Worm (Caenorhabditis elegans) whole organism, young adult: ENCODE results near the gene ndx-6.

Experiments used
- B0035.1 ChIP-seq: sonication (generic microtip); optimal IDR thresholded peaks from 2 replicates; lab custom pipeline; 2016; ENCODE audit warnings: missing genetic modification characterization, mild to moderate bottlenecking, missing compliant biosample characterization, missing genotype, missing genetic modification reagents
- B0261.1 ChIP-seq: sonication (generic microtip); optimal IDR thresholded peaks from 2 replicates; lab custom pipeline; 2016; ENCODE audit warnings: mild to moderate bottlenecking, missing genetic modification characterization, moderate library complexity, missing compliant biosample characterization
- D2030.7 ChIP-seq: fragments of 200-800 bp; sonication (Bioruptor generic); IDR thresholded peaks from 2 replicates; pipeline ENCODE4 v1.3.6; 2022; ENCODE audit warnings: missing genetic modification reagents, missing genetic modification characterization, missing compliant biosample characterization
- F37B4.10 ChIP-seq: fragments of 200-800 bp; sonication (Bioruptor generic); IDR thresholded peaks from 2 replicates; pipeline ENCODE4 v1.3.6; 2022; ENCODE audit warnings: missing genetic modification characterization, missing compliant biosample characterization
- F39B2.1 ChIP-seq: fragments of 200-800 bp; sonication (Bioruptor generic); IDR thresholded peaks from 2 replicates; pipeline ENCODE4 v1.3.6; 2022; ENCODE audit warnings: missing genetic modification reagents, missing genetic modification characterization, missing compliant biosample characterization
- F49E8.2 ChIP-seq: sonication (generic microtip); optimal IDR thresholded peaks from 3 replicates; lab custom pipeline; 2017; ENCODE audit warnings: missing genetic modification characterization, mild to moderate bottlenecking, missing compliant biosample characterization, antibody characterized with exemption, moderate library complexity; ENCODE audit not compliant: insufficient read depth
- F57C9.4 ChIP-seq: sonication (generic microtip); optimal IDR thresholded peaks from 2 replicates; lab custom pipeline; 2017; ENCODE audit warnings: mild to moderate bottlenecking, missing genetic modification characterization, missing compliant biosample characterization
- K11D2.4 ChIP-seq: fragments of 200-800 bp; sonication (Bioruptor generic); IDR thresholded peaks from 2 replicates; pipeline ENCODE4 v1.3.6; 2022; ENCODE audit warnings: missing genetic modification reagents, missing genetic modification characterization, missing compliant biosample characterization
- K12H6.12 ChIP-seq: fragments of 200-800 bp; sonication (Bioruptor generic); optimal IDR thresholded peaks from 2 replicates; lab custom pipeline; 2018; ENCODE audit warnings: mild to moderate bottlenecking, missing genetic modification characterization, missing compliant biosample characterization
- T26A5.8 ChIP-seq: sonication (generic microtip); optimal IDR thresholded peaks from 2 replicates; lab custom pipeline; 2016; ENCODE audit warnings: missing genetic modification characterization, missing compliant biosample characterization
- Y53F4B.3 ChIP-seq: fragments of 200-800 bp; sonication (Bioruptor generic); IDR thresholded peaks from 2 replicates; pipeline ENCODE4 v1.3.6; 2022; ENCODE audit warnings: missing genetic modification reagents, missing genetic modification characterization, missing compliant biosample characterization
- Y53G8AR.9 ChIP-seq: fragments of 200-800 bp; sonication (Bioruptor generic); conservative IDR thresholded peaks from 2 replicates; pipeline ENCODE4 v1.3.6; 2022; ENCODE audit warnings: missing genetic modification reagents, missing genetic modification characterization, missing compliant biosample characterization
- Y67H2A.10 ChIP-seq: fragments of 200-800 bp; sonication (Bioruptor generic); conservative IDR thresholded peaks from 2 replicates; pipeline ENCODE4 v1.3.6; 2022; ENCODE audit warnings: missing genetic modification reagents, missing genetic modification characterization, missing compliant biosample characterization
- ama-1 ChIP-seq, 3 experiments: fragments of 150-350 bp in 1 of 3; sonication (generic microtip) in 2 of 3; optimal IDR thresholded peaks; 2 replicates each; lab custom pipeline; 2014 to 2018; ENCODE audit warnings: missing biosample characterization in 2 of 3, missing genetic modification characterization in 2 of 3, missing genetic modification reagents in 2 of 3
- aptf-2 ChIP-seq: fragments of 200-800 bp; sonication (Bioruptor generic); conservative IDR thresholded peaks from 2 replicates; pipeline ENCODE4 v1.3.6; 2022; ENCODE audit warnings: missing genetic modification reagents, missing genetic modification characterization, missing compliant biosample characterization
- attf-6 ChIP-seq: fragments of 200-800 bp; sonication (Bioruptor generic); IDR thresholded peaks from 2 replicates; pipeline ENCODE4 v1.3.6; 2022; ENCODE audit warnings: missing genetic modification reagents, missing genetic modification characterization, missing compliant biosample characterization
- bed-1 ChIP-seq: fragments of 200-800 bp; sonication (Bioruptor generic); IDR thresholded peaks from 2 replicates; pipeline ENCODE4 v1.3.6; 2022; ENCODE audit warnings: missing genetic modification reagents, missing genetic modification characterization, missing compliant biosample characterization
- ceh-91 ChIP-seq: fragments of 200-800 bp; sonication (Bioruptor generic); IDR thresholded peaks from 2 replicates; pipeline ENCODE4 v1.3.6; 2022; ENCODE audit warnings: missing genetic modification reagents, missing genetic modification characterization, missing compliant biosample characterization
- chd-7 ChIP-seq: sonication (generic microtip); optimal IDR thresholded peaks from 2 replicates; lab custom pipeline; 2016; ENCODE audit warnings: mild to moderate bottlenecking, missing genetic modification characterization, moderate library complexity, missing compliant biosample characterization
- dpff-1 ChIP-seq: sonication (generic microtip); optimal IDR thresholded peaks from 2 replicates; lab custom pipeline; 2017; ENCODE audit warnings: mild to moderate bottlenecking, missing genetic modification characterization, missing compliant biosample characterization
- dpl-1 ChIP-seq: fragments of 150-350 bp; optimal IDR thresholded peaks from 2 replicates; lab custom pipeline; 2014; ENCODE audit warnings: missing biosample characterization, missing genetic modification reagents, missing genetic modification characterization
- efl-1 ChIP-seq: fragments of 150-350 bp; optimal IDR thresholded peaks from 2 replicates; lab custom pipeline; 2014; ENCODE audit warnings: missing biosample characterization, missing genetic modification reagents, missing genetic modification characterization
- ekl-4 ChIP-seq: fragments of 200-800 bp; sonication (Bioruptor generic); IDR thresholded peaks from 2 replicates; pipeline ENCODE4 v1.3.6; 2022; ENCODE audit warnings: missing genetic modification reagents, missing genetic modification characterization, missing compliant biosample characterization
- hlh-12 ChIP-seq: sonication (generic microtip); optimal IDR thresholded peaks from 2 replicates; lab custom pipeline; 2016; ENCODE audit warnings: missing genetic modification characterization, missing compliant biosample characterization
- hmg-20 ChIP-seq: fragments of 200-800 bp; sonication (Bioruptor generic); IDR thresholded peaks from 2 replicates; pipeline ENCODE4 v1.3.6; 2022; ENCODE audit warnings: missing genetic modification reagents, missing genetic modification characterization, missing compliant biosample characterization
- lin-26 ChIP-seq: fragments of 200-800 bp; sonication (Bioruptor generic); IDR thresholded peaks from 2 replicates; pipeline ENCODE4 v1.3.6; 2022; ENCODE audit warnings: missing genetic modification reagents, missing genetic modification characterization, missing compliant biosample characterization
- lin-40 ChIP-seq: sonication (generic microtip); optimal IDR thresholded peaks from 2 replicates; lab custom pipeline; 2016; ENCODE audit warnings: missing genetic modification characterization, mild to moderate bottlenecking, missing compliant biosample characterization, missing genotype, missing genetic modification reagents
- lin-54 ChIP-seq: fragments of 200-800 bp; sonication (Bioruptor generic); optimal IDR thresholded peaks from 2 replicates; lab custom pipeline; 2018; ENCODE audit warnings: mild to moderate bottlenecking, missing genetic modification characterization, missing compliant biosample characterization
- madf-6 ChIP-seq: fragments of 200-800 bp; sonication (Bioruptor generic); IDR thresholded peaks from 2 replicates; pipeline ENCODE4 v1.3.6; 2022; ENCODE audit warnings: missing genetic modification reagents, missing genetic modification characterization, missing compliant biosample characterization
- mcd-1 ChIP-seq: fragments of 200-800 bp; sonication (Bioruptor generic); IDR thresholded peaks from 2 replicates; pipeline ENCODE4 v1.3.6; 2022; ENCODE audit warnings: missing genetic modification reagents, missing genetic modification characterization, missing compliant biosample characterization
- mel-28 ChIP-seq: sonication (generic microtip); optimal IDR thresholded peaks from 2 replicates; lab custom pipeline; 2016; ENCODE audit warnings: borderline replicate concordance, mild to moderate bottlenecking, missing genetic modification characterization, missing compliant biosample characterization
- mes-4 ChIP-seq: sonication (generic microtip); optimal IDR thresholded peaks from 2 replicates; lab custom pipeline; 2016; ENCODE audit warnings: missing genotype, missing genetic modification characterization, missing compliant biosample characterization
- mxl-1 ChIP-seq: sonication (generic microtip); optimal IDR thresholded peaks from 2 replicates; lab custom pipeline; 2016; ENCODE audit warnings: missing genetic modification characterization, missing compliant biosample characterization
- nfya-2 ChIP-seq: fragments of 200-800 bp; sonication (Bioruptor generic); IDR thresholded peaks from 2 replicates; pipeline ENCODE4 v1.3.6; 2022; ENCODE audit warnings: missing genetic modification reagents, missing genetic modification characterization, missing compliant biosample characterization
- nfyb-1 ChIP-seq: fragments of 200-800 bp; sonication (Bioruptor generic); IDR thresholded peaks from 2 replicates; pipeline ENCODE4 v1.3.6; 2022; ENCODE audit warnings: missing genetic modification reagents, missing genetic modification characterization, missing compliant biosample characterization
- nhr-27 ChIP-seq: fragments of 200-800 bp; sonication (Bioruptor generic); optimal IDR thresholded peaks from 2 replicates; lab custom pipeline; 2018; ENCODE audit warnings: mild to moderate bottlenecking, missing genetic modification characterization, moderate library complexity, missing compliant biosample characterization
- pbrm-1 ChIP-seq: fragments of 200-800 bp; sonication (Bioruptor generic); IDR thresholded peaks from 2 replicates; pipeline ENCODE4 v1.3.6; 2022; ENCODE audit warnings: missing genetic modification reagents, missing genetic modification characterization, missing compliant biosample characterization
- rec-8 ChIP-seq, 2 experiments: sonication (generic microtip); optimal IDR thresholded peaks; 2 replicates each; lab custom pipeline; 2016; ENCODE audit warnings: mild to moderate bottlenecking in 2 of 2, missing genetic modification characterization in 2 of 2, missing genetic modification reagents in 2 of 2, missing genotype in 2 of 2, missing biosample characterization in 1 of 2, missing compliant biosample characterization in 1 of 2, moderate library complexity in 1 of 2
- rpc-1 ChIP-seq, 2 experiments: fragments of 150-350 bp in 1 of 2; sonication (generic microtip) in 1 of 2; optimal IDR thresholded peaks; 2 replicates each; lab custom pipeline; 2014 to 2018; ENCODE audit warnings: missing biosample characterization in 1 of 2, missing genetic modification characterization in 1 of 2, missing genetic modification reagents in 1 of 2, missing genotype in 1 of 2
- snpc-3.4 ChIP-seq: sonication (generic microtip); optimal IDR thresholded peaks from 2 replicates; lab custom pipeline; 2017; ENCODE audit warnings: missing genetic modification characterization, mild to moderate bottlenecking, missing compliant biosample characterization, antibody characterized with exemption, moderate library complexity, missing genotype, missing genetic modification reagents
- somi-1 ChIP-seq: fragments of 200-800 bp; sonication (Bioruptor generic); optimal IDR thresholded peaks from 2 replicates; lab custom pipeline; 2018; ENCODE audit warnings: mild to moderate bottlenecking, missing genetic modification characterization, missing compliant biosample characterization
- tbp1 ChIP-seq: fragments of 200-800 bp; sonication (Bioruptor generic); optimal IDR thresholded peaks from 2 replicates; lab custom pipeline; 2018; ENCODE audit warnings: mild to moderate bottlenecking, missing genetic modification characterization, missing compliant biosample characterization
- unc-62 ChIP-seq: fragments of 150-350 bp; optimal IDR thresholded peaks from 2 replicates; lab custom pipeline; 2014; ENCODE audit warnings: missing biosample characterization, missing genetic modification reagents, missing genetic modification characterization
- xnd-1 ChIP-seq: sonication (generic microtip); optimal IDR thresholded peaks from 2 replicates; lab custom pipeline; 2016; ENCODE audit warnings: missing genotype, missing genetic modification reagents, missing genetic modification characterization, missing compliant biosample characterization
- ztf-18 ChIP-seq: sonication (generic microtip); optimal IDR thresholded peaks from 2 replicates; lab custom pipeline; 2016; ENCODE audit warnings: missing genotype, mild to moderate bottlenecking, missing genetic modification characterization, missing compliant biosample characterization
- ztf-22 ChIP-seq: fragments of 200-800 bp; sonication (Bioruptor generic); optimal IDR thresholded peaks from 2 replicates; lab custom pipeline; 2018; ENCODE audit warnings: mild to moderate bottlenecking, missing genetic modification characterization, moderate library complexity, missing compliant biosample characterization
- ztf-3 ChIP-seq: fragments of 200-800 bp; sonication (Bioruptor generic); optimal IDR thresholded peaks from 2 replicates; lab custom pipeline; 2018; ENCODE audit warnings: mild to moderate bottlenecking, missing genetic modification characterization, missing compliant biosample characterization

ndx-6 gene

ce11 chrII:5389831-5390323, at the start of gene ndx-6:
Gene ndx-6 (minus strand): TSS chrII:5389881.
- TF ChIP-seq Y53G8AR.9 (peak; percentile 78), unc-62 (GFP tag; lab: Kevin White, UChicago) (no peak), F57C9.4 (tag; lab: Kevin White, UChicago) (no peak), mel-28 (tag; lab: Kevin White, UChicago) (no peak), lin-54 (peak; percentile 98), madf-6 (GFP tag; lab: Robert Waterston, UW) (peak; percentile 73), hmg-20 (GFP tag; lab: Robert Waterston, UW) (0 out of 2 replicates have a peak, but pooled peaks have one; percentile 13), nfyb-1 (GFP tag; lab: Robert Waterston, UW) (peak; percentile 77; the same call in 1 of the 2 replicates), Y67H2A.10 (no peak), snpc-3.4 (tag; lab: Kevin White, UChicago) (peak; percentile 40), tbp1 (GFP tag; lab: Kevin White, UChicago) (peak; percentile 56), aptf-2 (no peak), mcd-1 (peak; percentile 79), lin-26 (GFP tag; lab: Robert Waterston, UW) (no peak), F49E8.2 (peak; percentile 30), D2030.7 (0 out of 2 replicates have a peak, but pooled peaks have one; percentile 17), rec-8 (tag; optimal IDR thresholded peaks at IDR 0.05; lab: Kevin White, UChicago) (no peak), B0261.1 (tag; lab: Kevin White, UChicago) (no peak), ztf-18 (peak; percentile 95), dpff-1 (tag; lab: Kevin White, UChicago) (no peak), K11D2.4 (GFP tag; lab: Robert Waterston, UW) (peak; percentile 61; the same call in 1 of the 2 replicates), somi-1 (no peak), attf-6 (GFP tag; lab: Robert Waterston, UW) (peak; percentile 38; the same call in 1 of the 2 replicates), K12H6.12 (tag; lab: Kevin White, UChicago) (no peak), xnd-1 (tag; lab: Kevin White, UChicago) (peak; percentile 26), nhr-27 (tag; lab: Kevin White, UChicago) (no peak), bed-1 (GFP tag; lab: Robert Waterston, UW) (no peak), ekl-4 (GFP tag; lab: Robert Waterston, UW) (0 out of 2 replicates have a peak, but pooled peaks have one; percentile 64), F37B4.10 (GFP tag; lab: Robert Waterston, UW) (no peak), F39B2.1 (GFP tag; lab: Robert Waterston, UW) (no peak), ceh-91 (GFP tag; lab: Robert Waterston, UW) (0 out of 2 replicates have a peak, but pooled peaks have one; percentile 33), efl-1 (GFP tag; lab: Kevin White, UChicago) (peak; percentile 85), chd-7 (tag; lab: Kevin White, UChicago) (no peak), nfya-2 (GFP tag; lab: Robert Waterston, UW) (no peak), ztf-3 (GFP tag; lab: Kevin White, UChicago) (no peak), mes-4 (tag; lab: Kevin White, UChicago) (no peak), dpl-1 (GFP tag; lab: Kevin White, UChicago) (peak; percentile 92), ztf-22 (GFP tag; lab: Kevin White, UChicago) (no peak), hlh-12 (tag; lab: Kevin White, UChicago) (no peak), rpc-1 (optimal IDR thresholded peaks at IDR 0.05; lab: Kevin White, UChicago) (no peak), rpc-1 (tag; optimal IDR thresholded peaks at IDR 0.05; lab: Kevin White, UChicago) (no peak), mxl-1 (tag; lab: Kevin White, UChicago) (no peak), T26A5.8 (no peak), ama-1 (optimal IDR thresholded peaks at IDR 0.05; lab: Kevin White, UChicago) (no peak), ama-1 (GFP tag; optimal IDR thresholded peaks at IDR 0.05; lab: Kevin White, UChicago) (no peak), lin-40 (peak; percentile 80), B0035.1 (tag; lab: Kevin White, UChicago) (no peak), pbrm-1 (peak; percentile 52; the same call in 1 of the 2 replicates), Y53F4B.3 (GFP tag; lab: Robert Waterston, UW) (no peak)
